Fruit fly (Drosophila melanogaster): Measurements from ENCODE around the gene Lar.

The Lar gene

dm6 chr2L:19575626-19576298, 10.7 kb upstream of the Lar start (continued):
- TF ChIP-seq pum (GFP tag; optimal IDR thresholded peaks at IDR 0.05), result peak; percentile 96
- TF ChIP-seq dan (GFP tag; IDR thresholded peaks at IDR 0.05), result no peak; the same call in 1 of the 2 replicates
- peak; percentile 59 for TF ChIP-seq fd102C (GFP tag; optimal IDR thresholded peaks at IDR 0.05)
- peak; percentile 62 for TF ChIP-seq pita (GFP tag; optimal IDR thresholded peaks at IDR 0.05)
- TF ChIP-seq CG12219 (GFP tag; optimal IDR thresholded peaks at IDR 0.05), result peak; percentile 93
- peak in 1 of 2 experiments; percentile 55 for TF ChIP-seq Hr78 (GFP tag; optimal IDR thresholded peaks at IDR 0.05)
- peak; percentile 92 for TF ChIP-seq klu (GFP tag; IDR thresholded peaks at IDR 0.05)
- no peak for TF ChIP-seq hth (optimal IDR thresholded peaks at IDR 0.05)
- TF ChIP-seq CG1233 (GFP tag; optimal IDR thresholded peaks at IDR 0.05), result peak; percentile 96
- TF ChIP-seq CG7839 (tag; optimal IDR thresholded peaks at IDR 0.05), result peak; percentile 98
- TF ChIP-seq CG6813 (GFP tag; optimal IDR thresholded peaks at IDR 0.05), result peak; percentile 86
- peak; percentile 95 for TF ChIP-seq CG4404 (GFP tag; IDR thresholded peaks at IDR 0.05)
- TF ChIP-seq amos (GFP tag; IDR thresholded peaks at IDR 0.05; ENCODE audit: partially characterized antibody), result peak; percentile 27; the same call in 1 of the 2 replicates
- peak; percentile 94 for TF ChIP-seq CG1792 (GFP tag; optimal IDR thresholded peaks at IDR 0.05)
- peak; percentile 90 for TF ChIP-seq CG15514 (GFP tag; optimal IDR thresholded peaks at IDR 0.05)
- TF ChIP-seq NC2α (GFP tag; optimal IDR thresholded peaks at IDR 0.05), result peak; percentile 94
- TF ChIP-seq CG11504 (tag; optimal IDR thresholded peaks at IDR 0.05), result peak; percentile 96
- peak; percentile 87 for TF ChIP-seq CG2116 (GFP tag; optimal IDR thresholded peaks at IDR 0.05)
- TF ChIP-seq D19A (tag; optimal IDR thresholded peaks at IDR 0.05), result peak; percentile 92
- TF ChIP-seq danr (GFP tag; IDR thresholded peaks at IDR 0.05), result peak; percentile 94
- TF ChIP-seq grn (GFP tag; optimal IDR thresholded peaks at IDR 0.05), result peak; percentile 78
- TF ChIP-seq row (GFP tag; IDR thresholded peaks at IDR 0.05), result peak; percentile 95
- TF ChIP-seq Neu2 (GFP tag; optimal IDR thresholded peaks at IDR 0.05; ENCODE audit: borderline replicate concordance), result peak; percentile 91
- TF ChIP-seq so (GFP tag; IDR thresholded peaks at IDR 0.05), result peak; percentile 91; the same call in 2 of the 3 replicates
- TF ChIP-seq CG18619 (GFP tag; optimal IDR thresholded peaks at IDR 0.05), result peak; percentile 98
- TF ChIP-seq sim (GFP tag; IDR thresholded peaks at IDR 0.05), result 0 out of 2 replicates have a peak, but pooled peaks have one; percentile 42
- TF ChIP-seq HLH3B (GFP tag; IDR thresholded peaks at IDR 0.05), result peak; percentile 92
- TF ChIP-seq CG1602 (GFP tag; optimal IDR thresholded peaks at IDR 0.05), result peak; percentile 96
- peak; percentile 80 for TF ChIP-seq CG15073 (GFP tag; optimal IDR thresholded peaks at IDR 0.05)
- peak; percentile 78 for TF ChIP-seq mirr (GFP tag; optimal IDR thresholded peaks at IDR 0.05)
- no peak for TF ChIP-seq CG16813 (GFP tag; IDR thresholded peaks at IDR 0.05; ENCODE audit: partially characterized antibody)
- TF ChIP-seq CG5245 (GFP tag; optimal IDR thresholded peaks at IDR 0.05), result peak; percentile 93
- TF ChIP-seq Mad (GFP tag; optimal IDR thresholded peaks at IDR 0.05), result peak; percentile 96
- peak; percentile 98 for TF ChIP-seq CG7556 (GFP tag; optimal IDR thresholded peaks at IDR 0.05)
- TF ChIP-seq CG2712 (tag; optimal IDR thresholded peaks at IDR 0.05), result peak; percentile 98
- TF ChIP-seq CG3838 (GFP tag; optimal IDR thresholded peaks at IDR 0.05), result peak; percentile 88
- peak; percentile 96 for TF ChIP-seq Dad (GFP tag; optimal IDR thresholded peaks at IDR 0.05)
- TF ChIP-seq emc (GFP tag; optimal IDR thresholded peaks at IDR 0.05), result peak; percentile 96
- TF ChIP-seq Antp (GFP tag; optimal IDR thresholded peaks at IDR 0.05), result peak; percentile 96
- peak; percentile 97 for TF ChIP-seq Sox102F (GFP tag; optimal IDR thresholded peaks at IDR 0.05)
- peak; percentile 94 for TF ChIP-seq NC2β (GFP tag; optimal IDR thresholded peaks at IDR 0.05)
- no peak; the same call in 1 of the 2 replicates for TF ChIP-seq rib (GFP tag; IDR thresholded peaks at IDR 0.05)
- TF ChIP-seq nau (GFP tag; optimal IDR thresholded peaks at IDR 0.05), result peak; percentile 91
- TF ChIP-seq H15 (GFP tag; IDR thresholded peaks at IDR 0.05), result peak; percentile 90
- peak; percentile 77 for TF ChIP-seq CG15479 (GFP tag; optimal IDR thresholded peaks at IDR 0.05)
- TF ChIP-seq CG1529 (GFP tag; optimal IDR thresholded peaks at IDR 0.05), result peak; percentile 91
- peak; percentile 99 for TF ChIP-seq CG17361 (GFP tag; IDR thresholded peaks at IDR 0.05)
- no peak for TF ChIP-seq ash1 (GFP tag; optimal IDR thresholded peaks at IDR 0.05)
- peak; percentile 85 for TF ChIP-seq ssp (GFP tag; IDR thresholded peaks at IDR 0.05)

Measured in whole organism, embryonic.